Fruit fly (Drosophila melanogaster) whole organism, wandering third instar larva: ENCODE data around the gene CG14440.

Experiments
- Dfd ChIP-seq: fragments of >200 bp; optimal IDR thresholded peaks from 2 replicates; lab custom pipeline; 2017; ENCODE audit warnings: missing biosample characterization, missing genetic modification characterization
- Hr83 ChIP-seq: fragments of 200-300 bp; sonication (Bioruptor generic); optimal IDR thresholded peaks from 2 replicates; lab custom pipeline; 2016; ENCODE audit warnings: missing biosample characterization, mild to moderate bottlenecking, missing genetic modification characterization, moderate library complexity; ENCODE audit not compliant: poor library complexity, severe bottlenecking
- OdsH ChIP-seq: fragments of 200-800 bp; sonication (Bioruptor generic); optimal IDR thresholded peaks from 2 replicates; lab custom pipeline; 2016; ENCODE audit warnings: missing biosample characterization, mild to moderate bottlenecking, missing genetic modification characterization
- brk ChIP-seq: fragments of 200-800 bp; sonication (Bioruptor generic); optimal IDR thresholded peaks from 2 replicates; lab custom pipeline; 2016; ENCODE audit warnings: missing biosample characterization, mild to moderate bottlenecking, missing genetic modification characterization
- dl ChIP-seq, 2 experiments: fragments of 175-275, 200-275 bp in 1 of 2; fragments of 200-275 bp in 1 of 2; sonication (Bioruptor generic); optimal IDR thresholded peaks; lab custom pipeline; 2018; ENCODE audit warnings: mild to moderate bottlenecking in 2 of 2, missing biosample characterization in 2 of 2, missing genetic modification characterization in 2 of 2, moderate library complexity in 2 of 2; ENCODE audit not compliant: partially characterized antibody in 2 of 2, insufficient read depth in 1 of 2
- foxo ChIP-seq, 2 experiments: fragments of 200-800 bp; sonication (Bioruptor generic); optimal IDR thresholded peaks; 2 replicates in 1 of 2; 3 replicates in 1 of 2; lab custom pipeline; 2016 to 2017; ENCODE audit warnings: missing biosample characterization in 2 of 2, missing genetic modification characterization in 2 of 2
- fru ChIP-seq: fragments of 200-800 bp; sonication (Bioruptor generic); optimal IDR thresholded peaks from 3 replicates; lab custom pipeline; 2016; ENCODE audit warnings: missing biosample characterization, mild to moderate bottlenecking, missing genetic modification characterization
- h ChIP-seq: fragments of 200-800 bp; sonication (Bioruptor generic); optimal IDR thresholded peaks from 3 replicates; lab custom pipeline; 2016; ENCODE audit warnings: missing biosample characterization, mild to moderate bottlenecking, missing genetic modification characterization
- jim ChIP-seq: fragments of 175-275, 200-325 bp; sonication (Bioruptor generic); optimal IDR thresholded peaks from 2 replicates; lab custom pipeline; 2016; ENCODE audit warnings: missing biosample characterization, mild to moderate bottlenecking, missing genetic modification characterization
- lola ChIP-seq: fragments of >200 bp; optimal IDR thresholded peaks from 2 replicates; lab custom pipeline; 2017; ENCODE audit warnings: missing biosample characterization, missing genetic modification characterization
- pan ChIP-seq: fragments of >200 bp; optimal IDR thresholded peaks from 2 replicates; lab custom pipeline; 2017
- psq ChIP-seq: fragments of 200-800 bp; sonication (Bioruptor generic); optimal IDR thresholded peaks from 3 replicates; lab custom pipeline; 2017; ENCODE audit warnings: missing biosample characterization, mild to moderate bottlenecking, missing genetic modification characterization, moderate library complexity
- rgr ChIP-seq: fragments of 200-800 bp; sonication (Bioruptor generic); optimal IDR thresholded peaks from 3 replicates; lab custom pipeline; 2016; ENCODE audit warnings: missing biosample characterization, mild to moderate bottlenecking, missing genetic modification characterization
- sv ChIP-seq: fragments of 200-800 bp; sonication (Bioruptor generic); optimal IDR thresholded peaks from 3 replicates; lab custom pipeline; 2016; ENCODE audit warnings: missing biosample characterization, missing genetic modification characterization

dm6 chrX:6699255-6699885, 1.0 kb upstream of the CG14440 start, which contains the start of gene CG14441:
- TF ChIP-seq rgr = peak; percentile 65
- peak; percentile 66 for TF ChIP-seq h
- peak; percentile 100 for TF ChIP-seq fru (GFP tag; lab: Kevin White, UChicago)
- TF ChIP-seq brk (GFP tag; lab: Kevin White, UChicago) = peak; percentile 44
- peak; percentile 69 for TF ChIP-seq psq (GFP tag; lab: Kevin White, UChicago)
- TF ChIP-seq Dfd = no peak
- TF ChIP-seq sv (GFP tag; lab: Kevin White, UChicago) = peak; percentile 34
- peak; percentile 40 for TF ChIP-seq OdsH (GFP tag; lab: Kevin White, UChicago)
- no peak for TF ChIP-seq dl (GFP tag; optimal IDR thresholded peaks at IDR 0.05; lab: Kevin White, UChicago; ENCODE audit: insufficient read depth in 1 of 2, partially characterized antibody in 2 of 2)
- TF ChIP-seq lola (GFP tag; lab: Kevin White, UChicago) = no peak
- TF ChIP-seq foxo (GFP tag; optimal IDR thresholded peaks at IDR 0.05; lab: Kevin White, UChicago) = peak in 1 of 2 experiments; percentile 51
- TF ChIP-seq jim (GFP tag; lab: Kevin White, UChicago) = no peak
- no peak for TF ChIP-seq Hr83 (GFP tag; lab: Kevin White, UChicago)
- TF ChIP-seq pan (lab: Kevin White, UChicago) = no peak
